Fruit fly (Drosophila melanogaster) whole organism, wandering third instar larva: ENCODE data around the gene Ccp84Ac.

Experiments used
- Abd-B ChIP-seq: fragments of >200 bp; optimal IDR thresholded peaks from 2 replicates; lab custom pipeline; 2017; ENCODE audit warnings: missing biosample characterization, missing genetic modification characterization
- CG9705 ChIP-seq: fragments of 200-800 bp; sonication (Bioruptor generic); optimal IDR thresholded peaks from 2 replicates; lab custom pipeline; 2018; ENCODE audit warnings: missing biosample characterization, mild to moderate bottlenecking, missing genetic modification characterization
- Dfd ChIP-seq: fragments of >200 bp; optimal IDR thresholded peaks from 2 replicates; lab custom pipeline; 2017; ENCODE audit warnings: missing biosample characterization, missing genetic modification characterization
- Dif ChIP-seq: fragments of 200-275, 200-300 bp; sonication (Bioruptor generic); optimal IDR thresholded peaks from 2 replicates; lab custom pipeline; 2018; ENCODE audit warnings: missing biosample characterization, missing genetic modification characterization; ENCODE audit not compliant: partially characterized antibody
- GATAd ChIP-seq: sonication (Bioruptor generic); optimal IDR thresholded peaks from 2 replicates; lab custom pipeline; 2016; ENCODE audit warnings: missing biosample characterization, missing genetic modification characterization
- HLH106 ChIP-seq: fragments of 200-800 bp; optimal IDR thresholded peaks from 3 replicates; lab custom pipeline; 2019; ENCODE audit warnings: missing biosample characterization, mild to moderate bottlenecking, missing genetic modification characterization, moderate library complexity
- Hnf4 ChIP-seq: fragments of 200-800 bp; sonication (Bioruptor generic); optimal IDR thresholded peaks from 2 replicates; lab custom pipeline; 2016; ENCODE audit warnings: missing biosample characterization, mild to moderate bottlenecking, missing genetic modification characterization
- Hr78 ChIP-seq: fragments of >200 bp; optimal IDR thresholded peaks from 2 replicates; lab custom pipeline; 2017; ENCODE audit warnings: missing biosample characterization, missing genetic modification characterization
- Hr83 ChIP-seq: fragments of 200-300 bp; sonication (Bioruptor generic); optimal IDR thresholded peaks from 2 replicates; lab custom pipeline; 2016; ENCODE audit warnings: missing biosample characterization, mild to moderate bottlenecking, missing genetic modification characterization, moderate library complexity; ENCODE audit not compliant: poor library complexity, severe bottlenecking
- Jra ChIP-seq: sonication (Bioruptor generic); optimal IDR thresholded peaks from 2 replicates; lab custom pipeline; 2016; ENCODE audit warnings: missing biosample characterization, missing genetic modification characterization
- Mio ChIP-seq: sonication (Bioruptor generic); optimal IDR thresholded peaks from 2 replicates; lab custom pipeline; 2016; ENCODE audit warnings: missing biosample characterization, missing genetic modification characterization
- Myc ChIP-seq: fragments of >200 bp; optimal IDR thresholded peaks from 2 replicates; lab custom pipeline; 2017
- N ChIP-seq: fragments of >200 bp; optimal IDR thresholded peaks from 2 replicates; lab custom pipeline; 2018; ENCODE audit warnings: missing biosample characterization, missing external identifiers, missing genetic modification characterization
- OdsH ChIP-seq: fragments of 200-800 bp; sonication (Bioruptor generic); optimal IDR thresholded peaks from 2 replicates; lab custom pipeline; 2016; ENCODE audit warnings: missing biosample characterization, mild to moderate bottlenecking, missing genetic modification characterization
- Rel ChIP-seq, 2 experiments: fragments of 200-800 bp; sonication (Bioruptor generic) in 1 of 2; optimal IDR thresholded peaks; 2 replicates in 1 of 2; 3 replicates in 1 of 2; lab custom pipeline; 2016 to 2019; ENCODE audit warnings: mild to moderate bottlenecking in 2 of 2, missing biosample characterization in 2 of 2, missing genetic modification characterization in 2 of 2, moderate library complexity in 1 of 2
- Sp1 ChIP-seq: fragments of 200-800 bp; sonication (Bioruptor generic); optimal IDR thresholded peaks from 3 replicates; lab custom pipeline; 2019; ENCODE audit warnings: missing biosample characterization, mild to moderate bottlenecking, missing genetic modification characterization, moderate library complexity
- Vsx2 ChIP-seq: fragments of 200-300, 225-300 bp; sonication (Bioruptor generic); optimal IDR thresholded peaks from 2 replicates; lab custom pipeline; 2018; ENCODE audit warnings: missing biosample characterization, missing genetic modification characterization; ENCODE audit not compliant: partially characterized antibody
- brk ChIP-seq: fragments of 200-800 bp; sonication (Bioruptor generic); optimal IDR thresholded peaks from 2 replicates; lab custom pipeline; 2016; ENCODE audit warnings: missing biosample characterization, mild to moderate bottlenecking, missing genetic modification characterization
- dl ChIP-seq, 2 experiments: fragments of 175-275, 200-275 bp in 1 of 2; fragments of 200-275 bp in 1 of 2; sonication (Bioruptor generic); optimal IDR thresholded peaks; lab custom pipeline; 2018; ENCODE audit warnings: mild to moderate bottlenecking in 2 of 2, missing biosample characterization in 2 of 2, missing genetic modification characterization in 2 of 2, moderate library complexity in 2 of 2; ENCODE audit not compliant: partially characterized antibody in 2 of 2, insufficient read depth in 1 of 2
- dmrt93B ChIP-seq: fragments of 200-800 bp; sonication (Bioruptor generic); optimal IDR thresholded peaks from 2 replicates; lab custom pipeline; 2018; ENCODE audit warnings: missing biosample characterization, mild to moderate bottlenecking, missing genetic modification characterization
- ey ChIP-seq: fragments of 200-800 bp; sonication (Bioruptor generic); optimal IDR thresholded peaks from 2 replicates; lab custom pipeline; 2016; ENCODE audit warnings: missing biosample characterization, missing genetic modification characterization
- foxo ChIP-seq, 2 experiments: fragments of 200-800 bp; sonication (Bioruptor generic); optimal IDR thresholded peaks; 2 replicates in 1 of 2; 3 replicates in 1 of 2; lab custom pipeline; 2016 to 2017; ENCODE audit warnings: missing biosample characterization in 2 of 2, missing genetic modification characterization in 2 of 2
- fru ChIP-seq: fragments of 200-800 bp; sonication (Bioruptor generic); optimal IDR thresholded peaks from 3 replicates; lab custom pipeline; 2016; ENCODE audit warnings: missing biosample characterization, mild to moderate bottlenecking, missing genetic modification characterization
- h ChIP-seq: fragments of 200-800 bp; sonication (Bioruptor generic); optimal IDR thresholded peaks from 3 replicates; lab custom pipeline; 2016; ENCODE audit warnings: missing biosample characterization, mild to moderate bottlenecking, missing genetic modification characterization
- jim ChIP-seq: fragments of 175-275, 200-325 bp; sonication (Bioruptor generic); optimal IDR thresholded peaks from 2 replicates; lab custom pipeline; 2016; ENCODE audit warnings: missing biosample characterization, mild to moderate bottlenecking, missing genetic modification characterization
- lola ChIP-seq: fragments of >200 bp; optimal IDR thresholded peaks from 2 replicates; lab custom pipeline; 2017; ENCODE audit warnings: missing biosample characterization, missing genetic modification characterization
- pan ChIP-seq: fragments of >200 bp; optimal IDR thresholded peaks from 2 replicates; lab custom pipeline; 2017
- psq ChIP-seq: fragments of 200-800 bp; sonication (Bioruptor generic); optimal IDR thresholded peaks from 3 replicates; lab custom pipeline; 2017; ENCODE audit warnings: missing biosample characterization, mild to moderate bottlenecking, missing genetic modification characterization, moderate library complexity
- rgr ChIP-seq: fragments of 200-800 bp; sonication (Bioruptor generic); optimal IDR thresholded peaks from 3 replicates; lab custom pipeline; 2016; ENCODE audit warnings: missing biosample characterization, mild to moderate bottlenecking, missing genetic modification characterization
- sage ChIP-seq: fragments of 200-800 bp; sonication (Bioruptor generic); optimal IDR thresholded peaks from 2 replicates; lab custom pipeline; 2016; ENCODE audit warnings: missing biosample characterization, mild to moderate bottlenecking, missing genetic modification characterization
- sv ChIP-seq: fragments of 200-800 bp; sonication (Bioruptor generic); optimal IDR thresholded peaks from 3 replicates; lab custom pipeline; 2016; ENCODE audit warnings: missing biosample characterization, missing genetic modification characterization
- tai ChIP-seq: sonication (Bioruptor generic); optimal IDR thresholded peaks from 2 replicates; lab custom pipeline; 2016; ENCODE audit warnings: missing biosample characterization, missing genetic modification characterization
- usp ChIP-seq: fragments of >200 bp; optimal IDR thresholded peaks from 2 replicates; lab custom pipeline; 2017; ENCODE audit warnings: missing biosample characterization, missing genetic modification characterization
- woc ChIP-seq: sonication (Bioruptor generic); optimal IDR thresholded peaks from 2 replicates; lab custom pipeline; 2016; ENCODE audit warnings: missing biosample characterization, mild to moderate bottlenecking, missing genetic modification characterization

The Ccp84Ac gene

dm6 chr3R:6678480-6678879 is 17.6 kb downstream of the Ccp84Ac start, which contains the start of gene lab:
TSS of gene lab (minus strand) at chr3R:6678590.
- peak; percentile 84 for TF ChIP-seq Dif (GFP tag; lab: Kevin White, UChicago)
- TF ChIP-seq Vsx2 (GFP tag; lab: Kevin White, UChicago) = peak; percentile 78
- TF ChIP-seq GATAd (GFP tag; lab: Kevin White, UChicago) = peak; percentile 73
- TF ChIP-seq dl (GFP tag; optimal IDR thresholded peaks at IDR 0.05; lab: Kevin White, UChicago; ENCODE audit: insufficient read depth in 1 of 2, partially characterized antibody in 2 of 2) = peak; percentile 44 to 52
- no peak for TF ChIP-seq Hr78
- peak; percentile 61 for TF ChIP-seq Jra
- no peak for TF ChIP-seq Abd-B (GFP tag; lab: Kevin White, UChicago)
- no peak for TF ChIP-seq usp (GFP tag; lab: Kevin White, UChicago)
- TF ChIP-seq Hnf4 = no peak

- TF ChIP-seq Abd-B (GFP tag; lab: Kevin White, UChicago) (no peak), psq (GFP tag; lab: Kevin White, UChicago) (no peak), ey (GFP tag; lab: Kevin White, UChicago) (peak; percentile 29), Dfd (GFP tag; lab: Kevin White, UChicago) (no peak), tai (GFP tag; lab: Kevin White, UChicago) (no peak), lola (GFP tag; lab: Kevin White, UChicago) (no peak), fru (GFP tag; lab: Kevin White, UChicago) (peak; percentile 32), Mio (GFP tag; lab: Kevin White, UChicago) (no peak), h (GFP tag; lab: Kevin White, UChicago) (peak; percentile 48), pan (lab: Kevin White, UChicago) (no peak), Dif (GFP tag; lab: Kevin White, UChicago) (no peak), jim (no peak), Hnf4 (no peak), OdsH (no peak), Sp1 (GFP tag; lab: Kevin White, UChicago) (no peak), Hr78 (no peak), sv (no peak), Jra (no peak), HLH106 (peak; percentile 42)
These were observed 21.5 kb downstream of the Ccp84Ac start for dm6 chr3R:6674548-6674947.

DNA sequence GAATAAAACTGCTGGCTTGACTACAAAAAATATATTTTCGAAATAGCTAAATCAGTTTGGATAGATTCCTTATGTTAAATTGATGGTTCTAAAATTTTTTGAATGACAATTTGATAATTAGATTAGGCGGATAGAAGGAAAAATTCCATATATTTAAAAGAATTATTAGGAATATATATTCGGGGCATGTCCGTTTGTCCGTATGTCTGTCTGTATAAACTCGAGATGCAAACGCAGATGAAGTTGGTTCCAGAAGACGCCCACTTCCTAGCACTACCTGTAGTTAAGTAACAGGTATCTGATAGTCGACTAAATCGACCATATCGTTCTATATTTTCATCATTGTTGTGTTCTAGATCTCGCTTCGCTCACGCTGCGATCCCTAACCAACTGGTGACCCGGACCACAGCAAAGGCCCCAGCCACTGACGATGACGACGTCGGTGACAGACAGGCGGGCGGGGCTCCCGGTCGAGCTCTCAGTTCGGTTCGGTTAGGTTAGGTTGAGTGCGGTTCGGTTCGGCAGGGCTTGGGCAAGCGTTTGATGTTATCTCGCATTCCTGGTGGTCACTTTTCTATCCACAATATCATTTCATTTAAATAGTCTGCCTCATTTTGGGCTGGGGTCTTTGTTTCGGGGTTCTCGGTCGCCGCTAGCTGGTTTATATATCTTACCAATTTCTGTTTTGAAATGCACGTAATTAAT is 23.6 kb downstream of the Ccp84Ac start:
- TF ChIP-seq ey (GFP tag; lab: Kevin White, UChicago) (no peak), Myc (lab: Kevin White, UChicago) (no peak), Jra (no peak), psq (GFP tag; lab: Kevin White, UChicago) (no peak), foxo (GFP tag; optimal IDR thresholded peaks at IDR 0.05; lab: Kevin White, UChicago) (no peak), Hr78 (no peak), Hnf4 (no peak), woc (GFP tag; lab: Kevin White, UChicago) (no peak), rgr (no peak), GATAd (GFP tag; lab: Kevin White, UChicago) (no peak), N (GFP tag; lab: Kevin White, UChicago) (no peak), usp (GFP tag; lab: Kevin White, UChicago) (no peak), Rel (GFP tag; optimal IDR thresholded peaks at IDR 0.05; lab: Kevin White, UChicago) (no peak), Rel (tag; optimal IDR thresholded peaks at IDR 0.05; lab: Kevin White, UChicago) (no peak), dl (GFP tag; optimal IDR thresholded peaks at IDR 0.05; lab: Kevin White, UChicago; ENCODE audit: insufficient read depth in 1 of 2, partially characterized antibody in 2 of 2) (no peak), sage (GFP tag; lab: Kevin White, UChicago) (no peak), brk (no peak)

DNA sequence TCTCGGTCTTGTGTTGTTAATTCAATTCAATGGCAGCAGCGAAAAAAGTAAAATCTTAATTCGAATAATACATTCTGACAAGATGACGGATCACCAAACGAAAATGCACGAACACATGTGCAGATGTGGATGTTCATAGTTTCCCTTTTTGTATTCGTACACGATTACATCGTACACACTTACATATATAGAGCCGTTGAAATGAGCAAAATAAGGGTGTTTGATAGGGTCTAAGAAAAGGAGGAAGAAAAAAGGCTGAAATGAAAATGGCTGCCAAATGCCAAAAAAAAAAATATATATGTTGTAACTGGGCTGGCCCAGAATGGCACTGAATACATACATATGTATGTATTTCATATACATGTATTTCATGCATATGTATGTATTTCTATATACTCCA is 27.8 kb downstream of the Ccp84Ac start:
- TF ChIP-seq woc (GFP tag; lab: Kevin White, UChicago) = no peak
- no peak for TF ChIP-seq Dfd (GFP tag; lab: Kevin White, UChicago)
- no peak for TF ChIP-seq rgr
- no peak for TF ChIP-seq h (GFP tag; lab: Kevin White, UChicago)

dm6 chr3R:6667245-6667644 is 28.8 kb downstream of the Ccp84Ac start:
- TF ChIP-seq Hr83 (no peak), Abd-B (GFP tag; lab: Kevin White, UChicago) (no peak), foxo (GFP tag; optimal IDR thresholded peaks at IDR 0.05; lab: Kevin White, UChicago) (no peak), OdsH (no peak), CG9705 (no peak), Sp1 (GFP tag; lab: Kevin White, UChicago) (no peak), Myc (lab: Kevin White, UChicago) (no peak), pan (lab: Kevin White, UChicago) (no peak), dmrt93B (GFP tag; lab: Kevin White, UChicago) (no peak), sv (no peak), h (GFP tag; lab: Kevin White, UChicago) (no peak), tai (GFP tag; lab: Kevin White, UChicago) (no peak), Hr78 (no peak), HLH106 (no peak)
